1 fruit fly cellular context compared by ENCODE assay signal in the genomic region with DNA sequence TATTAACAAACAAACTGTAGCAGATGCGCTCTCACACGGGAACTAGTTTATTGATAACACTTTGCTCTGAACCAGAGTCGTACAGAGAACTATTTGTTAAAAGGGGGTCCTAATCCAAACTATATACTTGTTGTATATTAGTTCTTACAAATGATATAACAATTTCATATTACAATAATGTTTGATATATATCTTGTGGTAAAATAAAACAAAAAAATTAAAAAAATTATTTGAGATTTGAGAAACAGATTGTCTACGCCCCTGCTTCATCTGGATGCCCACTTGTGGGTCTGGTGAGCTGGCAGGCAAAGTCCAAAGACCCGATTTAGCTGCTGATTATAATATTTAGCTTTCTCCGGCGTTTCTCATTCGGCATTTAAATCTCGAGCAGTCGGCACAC.
A peak's percentile ranks its signal among the peaks of the same experiment; 100 is the strongest.
TF ChIP-seq lines count a peak whose summit lies in the region.

Gene CG5321 (plus strand): TSS at position 380 of the 400 bp plus-strand sequence.

TF ChIP-seq in whole organism, embryonic, 481 proteins besides CTCF, POLR2A, EP300 and RAD21 (continued from another document and continues in another):
- no peak for TF ChIP-seq CG4617 (GFP tag; optimal IDR thresholded peaks at IDR 0.05; lab: Kevin White, UChicago; ENCODE audit: borderline replicate concordance)
- TF ChIP-seq CG32767 (GFP tag; IDR thresholded peaks at IDR 0.05; lab: Robert Waterston, UW): no peak
- no peak for TF ChIP-seq hbn (GFP tag; IDR thresholded peaks at IDR 0.05; lab: Robert Waterston, UW; ENCODE audit: partially characterized antibody)
- TF ChIP-seq Tbp (GFP tag; optimal IDR thresholded peaks at IDR 0.05; lab: Kevin White, UChicago): no peak
- no peak for TF ChIP-seq nerfin-2 (GFP tag; IDR thresholded peaks at IDR 0.05; lab: Robert Waterston, UW; ENCODE audit: partially characterized antibody)
- TF ChIP-seq maf-S (GFP tag; optimal IDR thresholded peaks at IDR 0.05; lab: Kevin White, UChicago): no peak
- TF ChIP-seq NC2β (GFP tag; optimal IDR thresholded peaks at IDR 0.05; lab: Kevin White, UChicago): no peak
- TF ChIP-seq eyg (GFP tag; optimal IDR thresholded peaks at IDR 0.05; lab: Kevin White, UChicago): no peak
- no peak for TF ChIP-seq usp (GFP tag; optimal IDR thresholded peaks at IDR 0.05; lab: Kevin White, UChicago)
- TF ChIP-seq bsh (GFP tag; optimal IDR thresholded peaks at IDR 0.05; lab: Kevin White, UChicago): peak in 1 of 2 experiments; percentile 75
- no peak for TF ChIP-seq Nf-YC (tag; optimal IDR thresholded peaks at IDR 0.05; lab: Kevin White, UChicago)
- TF ChIP-seq br (optimal IDR thresholded peaks at IDR 0.05; lab: Kevin White, UChicago): no peak
- TF ChIP-seq bab2 (GFP tag; optimal IDR thresholded peaks at IDR 0.05; lab: Kevin White, UChicago): no peak
- TF ChIP-seq twi (tag; optimal IDR thresholded peaks at IDR 0.05; lab: Kevin White, UChicago): no peak
- TF ChIP-seq CG4404 (GFP tag; IDR thresholded peaks at IDR 0.05; lab: Robert Waterston, UW): no peak
- peak; percentile 10 for TF ChIP-seq CG2202 (tag; optimal IDR thresholded peaks at IDR 0.05; lab: Kevin White, UChicago)
- no peak for TF ChIP-seq Nf-YB (GFP tag; optimal IDR thresholded peaks at IDR 0.05; lab: Kevin White, UChicago)
- no peak for TF ChIP-seq CG11723 (GFP tag; optimal IDR thresholded peaks at IDR 0.05; lab: Kevin White, UChicago)
- peak; percentile 62 for TF ChIP-seq slbo (GFP tag; IDR thresholded peaks at IDR 0.05; lab: Robert Waterston, UW)
- TF ChIP-seq Eip74EF (GFP tag; optimal IDR thresholded peaks at IDR 0.05; lab: Kevin White, UChicago): peak in 1 of 2 experiments; percentile 66
- TF ChIP-seq Drgx (GFP tag; IDR thresholded peaks at IDR 0.05; lab: Robert Waterston, UW): peak; percentile 55; the same call in 1 of the 2 replicates
- TF ChIP-seq Dip2 (GFP tag; IDR thresholded peaks at IDR 0.05; lab: Robert Waterston, UW): no peak
- no peak for TF ChIP-seq dan (GFP tag; IDR thresholded peaks at IDR 0.05; lab: Robert Waterston, UW)
- TF ChIP-seq CG7987 (GFP tag; optimal IDR thresholded peaks at IDR 0.05; lab: Kevin White, UChicago): no peak
- peak; percentile 75 for TF ChIP-seq CG2678 (tag; optimal IDR thresholded peaks at IDR 0.05; lab: Kevin White, UChicago)
- peak; percentile 54 for TF ChIP-seq ATbp (GFP tag; optimal IDR thresholded peaks at IDR 0.05; lab: Kevin White, UChicago)
- TF ChIP-seq vfl (GFP tag; optimal IDR thresholded peaks at IDR 0.05; lab: Kevin White, UChicago): no peak
- TF ChIP-seq unpg (GFP tag; optimal IDR thresholded peaks at IDR 0.05; lab: Kevin White, UChicago): peak; percentile 74
- no peak for TF ChIP-seq disco-r (GFP tag; optimal IDR thresholded peaks at IDR 0.05; lab: Kevin White, UChicago)
- TF ChIP-seq Bdp1 (GFP tag; optimal IDR thresholded peaks at IDR 0.05; lab: Kevin White, UChicago): no peak
- TF ChIP-seq Hr39 (optimal IDR thresholded peaks at IDR 0.05; lab: Kevin White, UChicago): no peak
- TF ChIP-seq lbe (GFP tag; optimal IDR thresholded peaks at IDR 0.05; lab: Kevin White, UChicago): no peak
- TF ChIP-seq Ets97D (GFP tag; optimal IDR thresholded peaks at IDR 0.05; lab: Kevin White, UChicago): no peak
- TF ChIP-seq sqz (GFP tag; optimal IDR thresholded peaks at IDR 0.05; lab: Kevin White, UChicago): no peak
- no peak for TF ChIP-seq CG12942 (GFP tag; optimal IDR thresholded peaks at IDR 0.05; lab: Kevin White, UChicago)
- no peak for TF ChIP-seq bigmax (GFP tag; optimal IDR thresholded peaks at IDR 0.05; lab: Kevin White, UChicago)
- TF ChIP-seq repo (GFP tag; optimal IDR thresholded peaks at IDR 0.05; lab: Kevin White, UChicago): no peak
- no peak for TF ChIP-seq mld (GFP tag; IDR thresholded peaks at IDR 0.05; lab: Robert Waterston, UW; ENCODE audit: partially characterized antibody)
- no peak for TF ChIP-seq Poxn (GFP tag; IDR thresholded peaks at IDR 0.05; lab: Robert Waterston, UW)
- no peak for TF ChIP-seq Six4 (GFP tag; optimal IDR thresholded peaks at IDR 0.05; lab: Kevin White, UChicago)
- no peak for TF ChIP-seq exex (tag; optimal IDR thresholded peaks at IDR 0.05; lab: Kevin White, UChicago)
- TF ChIP-seq CG8478 (optimal IDR thresholded peaks at IDR 0.05; lab: Kevin White, UChicago): no peak
- no peak for TF ChIP-seq CG13624 (GFP tag; optimal IDR thresholded peaks at IDR 0.05; lab: Kevin White, UChicago)
- no peak for TF ChIP-seq CG10462 (GFP tag; optimal IDR thresholded peaks at IDR 0.05; lab: Kevin White, UChicago)
- peak; percentile 37 for TF ChIP-seq Ets65A (GFP tag; lab: Kevin White, UChicago)
- TF ChIP-seq CG17829 (tag; optimal IDR thresholded peaks at IDR 0.05; lab: Kevin White, UChicago): peak; percentile 56
- no peak for TF ChIP-seq pnt (GFP tag; optimal IDR thresholded peaks at IDR 0.05; lab: Kevin White, UChicago)
- TF ChIP-seq CG11560 (tag; IDR thresholded peaks at IDR 0.05; lab: Robert Waterston, UW): no peak
- TF ChIP-seq CG18262 (tag; optimal IDR thresholded peaks at IDR 0.05; lab: Kevin White, UChicago): peak; percentile 73
- TF ChIP-seq Elba2 (GFP tag; optimal IDR thresholded peaks at IDR 0.05; lab: Kevin White, UChicago): no peak
- peak; percentile 76 for TF ChIP-seq CG8924 (tag; optimal IDR thresholded peaks at IDR 0.05; lab: Kevin White, UChicago)
- TF ChIP-seq ERR (GFP tag; optimal IDR thresholded peaks at IDR 0.05; lab: Kevin White, UChicago): no peak
- TF ChIP-seq stc (GFP tag; IDR thresholded peaks at IDR 0.05; lab: Robert Waterston, UW): 0 out of 2 replicates have a peak, but pooled peaks have one; percentile 19
- TF ChIP-seq pho (GFP tag; optimal IDR thresholded peaks at IDR 0.05; lab: Kevin White, UChicago): no peak
- no peak for TF ChIP-seq CG9727 (GFP tag; optimal IDR thresholded peaks at IDR 0.05; lab: Kevin White, UChicago)
- TF ChIP-seq onecut (GFP tag; IDR thresholded peaks at IDR 0.05; lab: Robert Waterston, UW): peak; percentile 21; the same call in 1 of the 2 replicates
- TF ChIP-seq CG9817 (tag; optimal IDR thresholded peaks at IDR 0.05; lab: Kevin White, UChicago): peak; percentile 43
- TF ChIP-seq Dek (tag; optimal IDR thresholded peaks at IDR 0.05; lab: Kevin White, UChicago): peak; percentile 7
- peak; percentile 69 for TF ChIP-seq CG7839 (tag; optimal IDR thresholded peaks at IDR 0.05; lab: Kevin White, UChicago)
- no peak for TF ChIP-seq CG2199 (GFP tag; IDR thresholded peaks at IDR 0.05; lab: Robert Waterston, UW)
- peak in 1 of 2 experiments; percentile 55 for TF ChIP-seq Hr51 (GFP tag; optimal IDR thresholded peaks at IDR 0.05; lab: Kevin White, UChicago)
- TF ChIP-seq eve (GFP tag; optimal IDR thresholded peaks at IDR 0.05; lab: Kevin White, UChicago): peak in 1 of 2 experiments; percentile 28
- TF ChIP-seq zf30C (GFP tag; optimal IDR thresholded peaks at IDR 0.05; lab: Kevin White, UChicago): no peak
- no peak for TF ChIP-seq Sry-δ (GFP tag; optimal IDR thresholded peaks at IDR 0.05; lab: Kevin White, UChicago)
- peak; percentile 42 for TF ChIP-seq CG3281 (GFP tag; optimal IDR thresholded peaks at IDR 0.05; lab: Kevin White, UChicago)
- TF ChIP-seq CG17912 (GFP tag; optimal IDR thresholded peaks at IDR 0.05; lab: Kevin White, UChicago): no peak
- TF ChIP-seq CG16779 (GFP tag; IDR thresholded peaks at IDR 0.05; lab: Robert Waterston, UW): no peak
- TF ChIP-seq Deaf1 (tag; optimal IDR thresholded peaks at IDR 0.05; lab: Kevin White, UChicago): peak; percentile 28
- TF ChIP-seq trh (GFP tag; optimal IDR thresholded peaks at IDR 0.05; lab: Kevin White, UChicago): no peak
- TF ChIP-seq D (optimal IDR thresholded peaks at IDR 0.05; lab: Kevin White, UChicago): no peak
- peak; percentile 13 for TF ChIP-seq D (GFP tag; optimal IDR thresholded peaks at IDR 0.05; lab: Kevin White, UChicago)
- TF ChIP-seq CG5953 (GFP tag; IDR thresholded peaks at IDR 0.05; lab: Robert Waterston, UW): no peak
- TF ChIP-seq CG17802 (tag; optimal IDR thresholded peaks at IDR 0.05; lab: Kevin White, UChicago): no peak
- no peak for TF ChIP-seq ham (GFP tag; IDR thresholded peaks at IDR 0.05; lab: Robert Waterston, UW)
- TF ChIP-seq CG4854 (GFP tag; optimal IDR thresholded peaks at IDR 0.05; lab: Kevin White, UChicago): no peak
- TF ChIP-seq CHES-1-like (GFP tag; optimal IDR thresholded peaks at IDR 0.05; lab: Kevin White, UChicago): no peak
- no peak for TF ChIP-seq pros (GFP tag; optimal IDR thresholded peaks at IDR 0.05; lab: Kevin White, UChicago)
- no peak for TF ChIP-seq Gsc (GFP tag; IDR thresholded peaks at IDR 0.05; lab: Robert Waterston, UW)
- TF ChIP-seq CG15696 (tag; optimal IDR thresholded peaks at IDR 0.05; lab: Kevin White, UChicago): no peak
- TF ChIP-seq CG32532 (GFP tag; IDR thresholded peaks at IDR 0.05; lab: Robert Waterston, UW): peak; percentile 28; the same call in 1 of the 2 replicates
- no peak for TF ChIP-seq Myb (GFP tag; optimal IDR thresholded peaks at IDR 0.05; lab: Kevin White, UChicago)
- no peak for TF ChIP-seq Pdp1 (GFP tag; optimal IDR thresholded peaks at IDR 0.05; lab: Kevin White, UChicago)
- TF ChIP-seq Spps (tag; optimal IDR thresholded peaks at IDR 0.05; lab: Kevin White, UChicago): peak; percentile 14
- TF ChIP-seq insv (GFP tag; optimal IDR thresholded peaks at IDR 0.05; lab: Kevin White, UChicago): no peak
- TF ChIP-seq CG15011 (GFP tag; optimal IDR thresholded peaks at IDR 0.05; lab: Kevin White, UChicago): no peak
- TF ChIP-seq CG6791 (GFP tag; IDR thresholded peaks at IDR 0.05; lab: Robert Waterston, UW; ENCODE audit: partially characterized antibody): no peak
- TF ChIP-seq CG14441 (GFP tag; IDR thresholded peaks at IDR 0.05; lab: Robert Waterston, UW): peak; percentile 40; the same call in 1 of the 2 replicates
- TF ChIP-seq D19B (GFP tag; optimal IDR thresholded peaks at IDR 0.05; lab: Kevin White, UChicago): no peak
- no peak for TF ChIP-seq CG10431 (GFP tag; optimal IDR thresholded peaks at IDR 0.05; lab: Kevin White, UChicago)
- TF ChIP-seq CG3995 (GFP tag; optimal IDR thresholded peaks at IDR 0.05; lab: Kevin White, UChicago): no peak
- no peak for TF ChIP-seq CG14014 (GFP tag; IDR thresholded peaks at IDR 0.05; lab: Robert Waterston, UW)
- TF ChIP-seq HmgZ (tag; optimal IDR thresholded peaks at IDR 0.05; lab: Kevin White, UChicago): no peak
- TF ChIP-seq corto (GFP tag; optimal IDR thresholded peaks at IDR 0.05; lab: Kevin White, UChicago): no peak
- 0 out of 2 replicates have a peak, but pooled peaks have one; percentile 13 for TF ChIP-seq CG9932 (GFP tag; IDR thresholded peaks at IDR 0.05; lab: Robert Waterston, UW)
- TF ChIP-seq CG3163 (GFP tag; optimal IDR thresholded peaks at IDR 0.05; lab: Kevin White, UChicago): no peak
- TF ChIP-seq MBD-R2 (GFP tag; IDR thresholded peaks at IDR 0.05; lab: Robert Waterston, UW): no peak
- 0 out of 2 replicates have a peak, but pooled peaks have one; percentile 19 for TF ChIP-seq ttk (GFP tag; IDR thresholded peaks at IDR 0.05; lab: Robert Waterston, UW)
- TF ChIP-seq Sox102F (GFP tag; optimal IDR thresholded peaks at IDR 0.05; lab: Kevin White, UChicago): peak; percentile 66
- peak; percentile 60 for TF ChIP-seq lab (GFP tag; optimal IDR thresholded peaks at IDR 0.05; lab: Kevin White, UChicago)
- peak; percentile 54 for TF ChIP-seq tap (tag; optimal IDR thresholded peaks at IDR 0.05; lab: Kevin White, UChicago)
- peak; percentile 35 for TF ChIP-seq CG9215 (GFP tag; IDR thresholded peaks at IDR 0.05; lab: Robert Waterston, UW)
- no peak for TF ChIP-seq jumu (GFP tag; optimal IDR thresholded peaks at IDR 0.05; lab: Kevin White, UChicago)
- TF ChIP-seq B-H2 (GFP tag; optimal IDR thresholded peaks at IDR 0.05; lab: Kevin White, UChicago): no peak
- no peak for TF ChIP-seq tll (GFP tag; optimal IDR thresholded peaks at IDR 0.05; lab: Kevin White, UChicago)
- no peak for TF ChIP-seq tna (GFP tag; IDR thresholded peaks at IDR 0.05; lab: Robert Waterston, UW; ENCODE audit: partially characterized antibody)
- TF ChIP-seq CG1233 (GFP tag; optimal IDR thresholded peaks at IDR 0.05; lab: Kevin White, UChicago): no peak
- no peak for TF ChIP-seq Neu2 (GFP tag; optimal IDR thresholded peaks at IDR 0.05; lab: Kevin White, UChicago; ENCODE audit: borderline replicate concordance)
- peak; percentile 41 for TF ChIP-seq CG17385 (GFP tag; optimal IDR thresholded peaks at IDR 0.05; lab: Kevin White, UChicago)
- TF ChIP-seq CG4424 (GFP tag; optimal IDR thresholded peaks at IDR 0.05; lab: Kevin White, UChicago): peak; percentile 34
- no peak for TF ChIP-seq CG3065 (GFP tag; optimal IDR thresholded peaks at IDR 0.05; lab: Kevin White, UChicago)
- TF ChIP-seq row (GFP tag; IDR thresholded peaks at IDR 0.05; lab: Robert Waterston, UW): peak; percentile 70
- no peak for TF ChIP-seq CG7928 (GFP tag; optimal IDR thresholded peaks at IDR 0.05; lab: Kevin White, UChicago)
- TF ChIP-seq dmrt11E (tag; optimal IDR thresholded peaks at IDR 0.05; lab: Kevin White, UChicago): peak; percentile 40
- peak; percentile 33 for TF ChIP-seq oc (tag; optimal IDR thresholded peaks at IDR 0.05; lab: Kevin White, UChicago)
- no peak for TF ChIP-seq CG12299 (tag; optimal IDR thresholded peaks at IDR 0.05; lab: Kevin White, UChicago)
- TF ChIP-seq CG13894 (tag; optimal IDR thresholded peaks at IDR 0.05; lab: Kevin White, UChicago): no peak
- no peak for TF ChIP-seq CG11456 (GFP tag; IDR thresholded peaks at IDR 0.05; lab: Robert Waterston, UW)
- TF ChIP-seq zfh1 (GFP tag; IDR thresholded peaks at IDR 0.05; lab: Robert Waterston, UW): peak; percentile 47; the same call in 1 of the 3 replicates
- no peak for TF ChIP-seq dm (GFP tag; optimal IDR thresholded peaks at IDR 0.05; lab: Kevin White, UChicago)
- no peak for TF ChIP-seq MTF-1 (GFP tag; optimal IDR thresholded peaks at IDR 0.05; lab: Kevin White, UChicago; ENCODE audit: borderline replicate concordance)
- no peak for TF ChIP-seq HHEX (GFP tag; optimal IDR thresholded peaks at IDR 0.05; lab: Kevin White, UChicago)
- TF ChIP-seq CG10565 (GFP tag; optimal IDR thresholded peaks at IDR 0.05; lab: Kevin White, UChicago): no peak
- peak; percentile 33; the same call in 1 of the 2 replicates for TF ChIP-seq lmd (GFP tag; IDR thresholded peaks at IDR 0.05; lab: Robert Waterston, UW)
- TF ChIP-seq Bteb2 (GFP tag; optimal IDR thresholded peaks at IDR 0.05; lab: Kevin White, UChicago): no peak
- no peak for TF ChIP-seq MESR4 (GFP tag; optimal IDR thresholded peaks at IDR 0.05; lab: Kevin White, UChicago)
- TF ChIP-seq CG34376 (GFP tag; optimal IDR thresholded peaks at IDR 0.05; lab: Kevin White, UChicago): no peak
- peak; percentile 30 for TF ChIP-seq CG2120 (GFP tag; optimal IDR thresholded peaks at IDR 0.05; lab: Kevin White, UChicago)
- TF ChIP-seq vnd (GFP tag; IDR thresholded peaks at IDR 0.05; lab: Robert Waterston, UW; ENCODE audit: partially characterized antibody): no peak
- TF ChIP-seq CG14667 (GFP tag; IDR thresholded peaks at IDR 0.05; lab: Robert Waterston, UW): no peak
- TF ChIP-seq ac (GFP tag; optimal IDR thresholded peaks at IDR 0.05; lab: Kevin White, UChicago): no peak
